Worm (Caenorhabditis elegans): ENCODE measurements around the gene mup-2.

DNA sequence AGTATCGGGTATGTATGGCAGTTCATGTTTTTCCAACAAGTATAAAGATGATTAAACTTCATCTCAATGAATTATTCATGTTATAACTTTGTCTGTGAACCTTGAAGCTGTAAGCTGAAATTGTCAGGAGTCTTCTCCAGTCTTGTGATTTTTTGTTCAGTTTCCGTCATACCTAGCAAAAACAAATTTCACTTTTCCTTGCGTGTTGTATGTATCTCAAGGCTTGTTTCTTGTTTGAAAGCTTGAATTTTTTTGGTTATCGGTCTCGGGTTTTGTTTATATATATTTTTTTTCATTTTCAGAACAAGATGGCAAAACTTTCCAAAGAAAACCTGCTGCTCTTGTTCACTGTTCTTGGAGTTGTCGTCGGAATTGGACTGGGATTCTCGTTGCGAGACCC, 6.9 kb downstream of the mup-2 start, which contains the start of gene glt-4:
- TF ChIP-seq pes-1 (GFP tag; IDR thresholded peaks at IDR 0.05) (no peak), ama-1 (optimal IDR thresholded peaks at IDR 0.05) (no peak), aly-1 (tag; optimal IDR thresholded peaks at IDR 0.05) (no peak), ceh-13 (GFP tag; optimal IDR thresholded peaks at IDR 0.05) (no peak), tbx-11 (GFP tag; IDR thresholded peaks at IDR 0.05) (no peak), scrt-1 (GFP tag; IDR thresholded peaks at IDR 0.05) (no peak)
